Fruit fly (Drosophila melanogaster): ENCODE measurements around the gene IntS11.

Gene IntS11

dm6 chr3R:29711434-29711833, 33.7 kb upstream of the IntS11 start (continued):
- TF ChIP-seq jumu (GFP tag; optimal IDR thresholded peaks at IDR 0.05) (no peak), lov (optimal IDR thresholded peaks at IDR 0.05) (no peak), lov (GFP tag; IDR thresholded peaks at IDR 0.05) (no peak), CG6689 (GFP tag; IDR thresholded peaks at IDR 0.05) (0 out of 2 replicates have a peak, but pooled peaks have one; percentile 5), CG12219 (GFP tag; optimal IDR thresholded peaks at IDR 0.05) (no peak), CG32767 (GFP tag; IDR thresholded peaks at IDR 0.05) (no peak), CG2678 (tag; optimal IDR thresholded peaks at IDR 0.05) (no peak), CG6272 (GFP tag; IDR thresholded peaks at IDR 0.05) (no peak), CG34422 (GFP tag; IDR thresholded peaks at IDR 0.05) (0 out of 3 replicates have a peak, but pooled peaks have one; percentile 30), CG30431 (GFP tag; optimal IDR thresholded peaks at IDR 0.05) (peak; percentile 7), Dll (GFP tag; IDR thresholded peaks at IDR 0.05; ENCODE audit: partially characterized antibody) (no peak), tin (GFP tag; optimal IDR thresholded peaks at IDR 0.05) (no peak), CG10979 (tag; optimal IDR thresholded peaks at IDR 0.05) (peak; percentile 11), p53 (GFP tag; optimal IDR thresholded peaks at IDR 0.05) (no peak), CG9727 (GFP tag; optimal IDR thresholded peaks at IDR 0.05) (peak; percentile 5), Dip3 (GFP tag; optimal IDR thresholded peaks at IDR 0.05) (no peak), CG17359 (tag; optimal IDR thresholded peaks at IDR 0.05) (no peak), sd (tag; optimal IDR thresholded peaks at IDR 0.05) (no peak), CG14860 (GFP tag; IDR thresholded peaks at IDR 0.05; ENCODE audit: partially characterized antibody) (no peak), ase (GFP tag; IDR thresholded peaks at IDR 0.05) (no peak), sens (GFP tag) (peak; percentile 81), chif (GFP tag; optimal IDR thresholded peaks at IDR 0.05) (peak in 1 of 2 experiments; percentile 27), vvl (GFP tag; IDR thresholded peaks at IDR 0.05) (0 out of 2 replicates have a peak, but pooled peaks have one; percentile 17), ttk (GFP tag; IDR thresholded peaks at IDR 0.05) (peak; percentile 41; the same call in 1 of the 2 replicates), CG17612 (GFP tag; IDR thresholded peaks at IDR 0.05) (no peak), phol (tag; optimal IDR thresholded peaks at IDR 0.05) (peak; percentile 19), Med (GFP tag) (peak; percentile 53), CG10462 (GFP tag; optimal IDR thresholded peaks at IDR 0.05) (no peak), Mrtf (GFP tag; IDR thresholded peaks at IDR 0.05) (no peak), caup (GFP tag; optimal IDR thresholded peaks at IDR 0.05; ENCODE audit: severe bottlenecking) (no peak), CG2875 (GFP tag; optimal IDR thresholded peaks at IDR 0.05) (no peak), pita (GFP tag; optimal IDR thresholded peaks at IDR 0.05) (no peak), dysf (GFP tag; IDR thresholded peaks at IDR 0.05) (0 out of 3 replicates have a peak, but pooled peaks have one; percentile 41), CG12942 (GFP tag; optimal IDR thresholded peaks at IDR 0.05) (no peak), Optix (GFP tag; IDR thresholded peaks at IDR 0.05) (peak; percentile 46; the same call in 1 of the 3 replicates), CG13287 (GFP tag; IDR thresholded peaks at IDR 0.05; ENCODE audit: partially characterized antibody) (no peak), CG13123 (GFP tag; optimal IDR thresholded peaks at IDR 0.05) (no peak), insv (GFP tag; optimal IDR thresholded peaks at IDR 0.05) (no peak), ci (GFP tag; IDR thresholded peaks at IDR 0.05) (peak; percentile 62; the same call in 2 of the 3 replicates), row (GFP tag; IDR thresholded peaks at IDR 0.05) (peak; percentile 35; the same call in 2 of the 3 replicates), CG2712 (tag; optimal IDR thresholded peaks at IDR 0.05) (peak; percentile 14), CrebB (tag; optimal IDR thresholded peaks at IDR 0.05) (no peak), otp (GFP tag; IDR thresholded peaks at IDR 0.05) (0 out of 3 replicates have a peak, but pooled peaks have one; percentile 7), Mad (GFP tag; optimal IDR thresholded peaks at IDR 0.05) (no peak), CG11504 (tag; optimal IDR thresholded peaks at IDR 0.05) (peak; percentile 32), zfh1 (GFP tag; IDR thresholded peaks at IDR 0.05) (peak; percentile 54; the same call in 2 of the 3 replicates), Meics (GFP tag; optimal IDR thresholded peaks at IDR 0.05) (no peak), CG13296 (GFP tag; optimal IDR thresholded peaks at IDR 0.05) (no peak), prd (optimal IDR thresholded peaks at IDR 0.05) (no peak), prd (GFP tag; IDR thresholded peaks at IDR 0.05) (peak; percentile 55; the same call in 2 of the 3 replicates), CG15011 (GFP tag; optimal IDR thresholded peaks at IDR 0.05) (no peak), Ptx1 (GFP tag; IDR thresholded peaks at IDR 0.05) (peak; percentile 33; the same call in 1 of the 2 replicates)

Data from whole organism, embryonic.